Worm (Caenorhabditis elegans) whole organism, L1 larva: Measurements from ENCODE around the gene Y32G9A.12.

Experiments used
- C16A3.4 ChIP-seq: fragments of 150-350 bp; optimal IDR thresholded peaks from 2 replicates; lab custom pipeline; 2014; ENCODE audit warnings: missing biosample characterization, missing genetic modification characterization
- aha-1 ChIP-seq: fragments of 150-350 bp; optimal IDR thresholded peaks from 2 replicates; lab custom pipeline; 2014; ENCODE audit warnings: missing biosample characterization, missing genetic modification characterization
- alr-1 ChIP-seq: fragments of 200-800 bp; sonication (Bioruptor generic); optimal IDR thresholded peaks from 2 replicates; lab custom pipeline; 2018; ENCODE audit warnings: borderline replicate concordance, mild to moderate bottlenecking, missing genetic modification characterization, missing compliant biosample characterization
- ama-1 ChIP-seq: fragments of 150-350 bp; optimal IDR thresholded peaks from 2 replicates; lab custom pipeline; 2014
- blmp-1 ChIP-seq: fragments of 150-350 bp; optimal IDR thresholded peaks from 2 replicates; lab custom pipeline; 2014; ENCODE audit warnings: missing biosample characterization, missing genetic modification characterization
- ceh-82 ChIP-seq, 3 experiments: fragments of 150-350 bp in 1 of 3; sonication (generic microtip) in 2 of 3; optimal IDR thresholded peaks; 2 replicates each; lab custom pipeline; 2014 to 2017; ENCODE audit warnings: missing biosample characterization in 3 of 3, missing genetic modification characterization in 3 of 3
- ceh-88 ChIP-seq: fragments of 200-800 bp; sonication (Bioruptor generic); IDR thresholded peaks from 2 replicates; pipeline ENCODE4 v1.3.6; 2022; ENCODE audit warnings: missing genetic modification characterization, missing compliant biosample characterization
- ceh-90 ChIP-seq: sonication (generic microtip); optimal IDR thresholded peaks from 2 replicates; lab custom pipeline; 2016; ENCODE audit warnings: missing genetic modification characterization, missing compliant biosample characterization
- dpl-1 ChIP-seq, 3 experiments: fragments of 150-350 bp in 2 of 3; sonication (generic microtip) in 1 of 3; optimal IDR thresholded peaks; 2 replicates each; lab custom pipeline; 2014 to 2017; ENCODE audit warnings: missing biosample characterization in 3 of 3, missing genetic modification characterization in 3 of 3, missing genetic modification reagents in 3 of 3
- fkh-8 ChIP-seq: sonication (generic microtip); optimal IDR thresholded peaks from 2 replicates; lab custom pipeline; 2016; ENCODE audit warnings: mild to moderate bottlenecking, missing genetic modification characterization, missing compliant biosample characterization
- grh-1 ChIP-seq: fragments of 200-800 bp; sonication (Bioruptor generic); IDR thresholded peaks from 2 replicates; pipeline ENCODE4 v1.3.6; 2022; ENCODE audit warnings: missing genetic modification reagents, missing genetic modification characterization, missing compliant biosample characterization
- hpl-2 ChIP-seq: fragments of 150-350 bp; optimal IDR thresholded peaks from 2 replicates; lab custom pipeline; 2014; ENCODE audit warnings: missing biosample characterization, missing genetic modification reagents, missing genetic modification characterization
- irx-1 ChIP-seq: sonication (generic microtip); optimal IDR thresholded peaks from 2 replicates; lab custom pipeline; 2016; ENCODE audit warnings: missing genetic modification characterization, missing compliant biosample characterization
- lin-14 ChIP-seq: fragments of 200-800 bp; sonication (Bioruptor generic); optimal IDR thresholded peaks from 2 replicates; lab custom pipeline; 2018; ENCODE audit warnings: mild to moderate bottlenecking, missing genetic modification characterization, moderate library complexity, missing compliant biosample characterization
- lin-15B ChIP-seq: fragments of 150-350 bp; sonication (generic microtip); optimal IDR thresholded peaks from 3 replicates; lab custom pipeline; 2014; ENCODE audit warnings: missing biosample characterization, missing genetic modification characterization
- lin-39 ChIP-seq: fragments of 150-350 bp; optimal IDR thresholded peaks from 2 replicates; lab custom pipeline; 2014; ENCODE audit warnings: missing biosample characterization, missing genetic modification reagents, missing genetic modification characterization
- lir-3 ChIP-seq: sonication (generic microtip); optimal IDR thresholded peaks from 2 replicates; lab custom pipeline; 2016; ENCODE audit warnings: mild to moderate bottlenecking, missing genetic modification characterization, moderate library complexity, missing compliant biosample characterization; ENCODE audit not compliant: poor library complexity
- mef-2 ChIP-seq: fragments of 150-350 bp; optimal IDR thresholded peaks from 2 replicates; lab custom pipeline; 2014; ENCODE audit warnings: missing biosample characterization, missing genetic modification characterization
- mep-1 ChIP-seq: fragments of 150-350 bp; optimal IDR thresholded peaks from 2 replicates; lab custom pipeline; 2014; ENCODE audit warnings: missing biosample characterization, missing genetic modification characterization
- nhr-12 ChIP-seq: sonication (generic microtip); optimal IDR thresholded peaks from 2 replicates; lab custom pipeline; 2017; ENCODE audit warnings: missing biosample characterization, missing genetic modification characterization
- nhr-237 ChIP-seq: fragments of 150-350 bp; optimal IDR thresholded peaks from 2 replicates; lab custom pipeline; 2014; ENCODE audit warnings: missing biosample characterization, missing genetic modification characterization
- nhr-28 ChIP-seq: fragments of 150-350 bp; optimal IDR thresholded peaks from 2 replicates; lab custom pipeline; 2014; ENCODE audit warnings: missing biosample characterization, missing genetic modification characterization
- nhr-47 ChIP-seq: sonication (generic microtip); optimal IDR thresholded peaks from 2 replicates; lab custom pipeline; 2016; ENCODE audit warnings: mild to moderate bottlenecking, missing genetic modification characterization, moderate library complexity, missing compliant biosample characterization
- nhr-71 ChIP-seq: sonication (generic microtip); optimal IDR thresholded peaks from 2 replicates; lab custom pipeline; 2016; ENCODE audit warnings: mild to moderate bottlenecking, missing genetic modification characterization, moderate library complexity, missing compliant biosample characterization
- nhr-77 ChIP-seq: fragments of 150-350 bp; optimal IDR thresholded peaks from 2 replicates; lab custom pipeline; 2014; ENCODE audit warnings: missing biosample characterization, missing genetic modification characterization
- nhr-84 ChIP-seq: sonication (generic microtip); optimal IDR thresholded peaks from 2 replicates; lab custom pipeline; 2017; ENCODE audit warnings: missing biosample characterization, missing genetic modification characterization
- nhr-85 ChIP-seq: sonication (generic microtip); peaks from one replicate; lab custom pipeline; 2016; ENCODE audit warnings: missing genetic modification characterization, inconsistent platforms, missing compliant biosample characterization
- snu-23 ChIP-seq: sonication (generic microtip); optimal IDR thresholded peaks from 2 replicates; lab custom pipeline; 2016; ENCODE audit warnings: missing genetic modification characterization, missing compliant biosample characterization
- swsn-7 ChIP-seq: sonication (generic microtip); optimal IDR thresholded peaks from 2 replicates; lab custom pipeline; 2016; ENCODE audit warnings: missing genetic modification characterization, missing compliant biosample characterization
- tbx-2 ChIP-seq: sonication (generic microtip); optimal IDR thresholded peaks from 2 replicates; lab custom pipeline; 2016; ENCODE audit warnings: missing genetic modification characterization, missing compliant biosample characterization
- unc-130 ChIP-seq: fragments of 150-350 bp; optimal IDR thresholded peaks from 2 replicates; lab custom pipeline; 2017; ENCODE audit warnings: missing biosample characterization, missing genetic modification characterization, inconsistent platforms
- unc-30 ChIP-seq: sonication (generic microtip); optimal IDR thresholded peaks from 2 replicates; lab custom pipeline; 2017; ENCODE audit warnings: missing biosample characterization, missing genetic modification characterization
- unc-86 ChIP-seq: sonication (generic microtip); optimal IDR thresholded peaks from 2 replicates; lab custom pipeline; 2016; ENCODE audit warnings: missing genetic modification characterization, missing compliant biosample characterization
- unc-98 ChIP-seq: fragments of 200-800 bp; sonication (Bioruptor generic); IDR thresholded peaks from 2 replicates; pipeline ENCODE4 v1.3.6; 2022; ENCODE audit warnings: missing genetic modification characterization, missing compliant biosample characterization
- ztf-4 ChIP-seq: fragments of 150-350 bp; optimal IDR thresholded peaks from 2 replicates; lab custom pipeline; 2014; ENCODE audit warnings: missing biosample characterization, missing genetic modification characterization

The Y32G9A.12 gene

ce11 chrV:1918030-1918559 lies 1.9 kb downstream of the Y32G9A.12 start, which contains the start of gene Y32G9A.2 (continued):
- TF ChIP-seq unc-98 (GFP tag; lab: Robert Waterston, UW) (no peak), nhr-237 (tag; lab: Kevin White, UChicago) (no peak), irx-1 (tag; lab: Kevin White, UChicago) (no peak), lin-39 (tag; lab: Kevin White, UChicago) (no peak), swsn-7 (tag; lab: Kevin White, UChicago) (peak; percentile 30), ceh-90 (tag; lab: Kevin White, UChicago) (no peak), unc-130 (tag; lab: Kevin White, UChicago) (no peak), nhr-47 (tag; lab: Kevin White, UChicago) (no peak), ama-1 (lab: Kevin White, UChicago) (no peak), lin-14 (GFP tag; lab: Kevin White, UChicago) (no peak), mef-2 (tag; lab: Kevin White, UChicago) (no peak), ztf-4 (tag; lab: Kevin White, UChicago) (no peak), lir-3 (no peak), aha-1 (tag; lab: Kevin White, UChicago) (no peak), nhr-12 (tag; lab: Kevin White, UChicago) (no peak), nhr-85 (tag; lab: Kevin White, UChicago) (peak; percentile 68), C16A3.4 (tag; lab: Kevin White, UChicago) (peak; percentile 53), tbx-2 (peak; percentile 32)

ce11 chrV:1911102-1911501 lies 8.9 kb downstream of the Y32G9A.12 start, which contains the start of gene Y32G9A.3:
TSS of gene Y32G9A.3 (plus strand) at chrV:1911402.
- TF ChIP-seq ceh-82 (tag; optimal IDR thresholded peaks at IDR 0.05; lab: Kevin White, UChicago): no peak
- TF ChIP-seq mep-1: no peak

- TF ChIP-seq snu-23: no peak
- no peak for TF ChIP-seq nhr-12 (tag; lab: Kevin White, UChicago)
- TF ChIP-seq dpl-1 (GFP tag; optimal IDR thresholded peaks at IDR 0.05; lab: Kevin White, UChicago): no peak
- TF ChIP-seq nhr-71 (tag; lab: Kevin White, UChicago): no peak
- TF ChIP-seq ztf-4 (tag; lab: Kevin White, UChicago): no peak
- TF ChIP-seq nhr-77 (tag; lab: Kevin White, UChicago): no peak
- TF ChIP-seq alr-1 (tag; lab: Kevin White, UChicago): no peak
- TF ChIP-seq mep-1: no peak
- TF ChIP-seq ceh-88 (GFP tag; lab: Robert Waterston, UW): no peak
- TF ChIP-seq lin-15B (tag; lab: Kevin White, UChicago): no peak
- TF ChIP-seq grh-1 (GFP tag; lab: Robert Waterston, UW): no peak
- no peak for TF ChIP-seq hpl-2 (GFP tag; lab: Kevin White, UChicago)
- no peak for TF ChIP-seq unc-86
- TF ChIP-seq nhr-28: no peak
- TF ChIP-seq nhr-84 (tag; lab: Kevin White, UChicago): no peak
- no peak for TF ChIP-seq unc-30 (tag; lab: Kevin White, UChicago)
Observed at ce11 chrV:1908542-1908941, 11.5 kb downstream of the Y32G9A.12 start, which contains the start of gene srp-3. TSS of gene srp-3 (plus strand) at chrV:1908842.

ce11 chrV:1907350-1907749 lies 12.7 kb downstream of the Y32G9A.12 start, which contains the start of gene Y32G9A.5:
TSS of gene Y32G9A.5 (plus strand) at chrV:1907650.
- TF ChIP-seq lin-39 (tag; lab: Kevin White, UChicago): no peak
- no peak for TF ChIP-seq aha-1 (tag; lab: Kevin White, UChicago)

DNA sequence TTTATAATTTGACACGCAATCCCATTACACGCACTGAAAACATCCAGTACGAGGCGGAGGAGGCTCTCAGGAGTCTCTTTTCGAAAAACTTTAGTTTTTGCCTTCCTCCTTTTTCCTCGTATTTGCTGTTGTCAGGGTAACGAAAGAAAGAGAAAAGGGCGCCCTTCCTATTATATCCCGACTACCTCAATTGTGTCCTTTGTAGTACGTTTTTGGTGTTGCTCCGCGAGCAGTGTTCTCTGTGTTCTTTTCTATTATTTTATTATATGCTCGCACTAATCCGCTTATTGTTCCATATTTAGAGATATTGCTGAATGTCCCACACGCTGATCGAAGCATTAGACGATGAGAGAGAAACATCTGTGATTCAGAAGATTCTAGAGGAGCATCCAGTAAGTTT lies 24.5 kb downstream of the Y32G9A.12 start, which contains the start of gene nphp-2:
nphp-2 (plus strand) TSS at position 301 of the 400 bp plus-strand sequence.
- TF ChIP-seq fkh-8 (tag; lab: Kevin White, UChicago): peak; percentile 48
- TF ChIP-seq blmp-1 (tag; lab: Kevin White, UChicago): no peak
